Worm (Caenorhabditis elegans) whole organism, midembryonic: ENCODE data around the gene K07E3.2.

Experiments used
- flt-1 ChIP-seq: fragments of 200-800 bp; sonication (Bioruptor generic); IDR thresholded peaks from 2 replicates; pipeline ENCODE4 v1.3.6; 2022; ENCODE audit warnings: missing genetic modification characterization, missing compliant biosample characterization
- klf-2 ChIP-seq: fragments of 200-800 bp; sonication (Bioruptor generic); conservative IDR thresholded peaks from 2 replicates; pipeline ENCODE4 v1.3.6; 2022; ENCODE audit warnings: missing genetic modification reagents, missing genetic modification characterization, missing compliant biosample characterization
- med-1 ChIP-seq: sonication (generic microtip); optimal IDR thresholded peaks from 2 replicates; lab custom pipeline; 2017; ENCODE audit warnings: missing genetic modification characterization, mild to moderate bottlenecking, missing compliant biosample characterization, antibody characterized with exemption, missing genetic modification reagents; ENCODE audit not compliant: insufficient read depth
- ref-1 ChIP-seq: fragments of 200-800 bp; sonication (Bioruptor generic); conservative IDR thresholded peaks from 2 replicates; pipeline ENCODE4 v1.3.6; 2022; ENCODE audit warnings: missing genetic modification reagents, missing genetic modification characterization, missing compliant biosample characterization
- ztf-29 ChIP-seq: fragments of 200-800 bp; sonication (Bioruptor generic); IDR thresholded peaks from 2 replicates; pipeline ENCODE4 v1.3.6; 2022; ENCODE audit warnings: missing genetic modification reagents, missing genetic modification characterization, missing compliant biosample characterization

DNA sequence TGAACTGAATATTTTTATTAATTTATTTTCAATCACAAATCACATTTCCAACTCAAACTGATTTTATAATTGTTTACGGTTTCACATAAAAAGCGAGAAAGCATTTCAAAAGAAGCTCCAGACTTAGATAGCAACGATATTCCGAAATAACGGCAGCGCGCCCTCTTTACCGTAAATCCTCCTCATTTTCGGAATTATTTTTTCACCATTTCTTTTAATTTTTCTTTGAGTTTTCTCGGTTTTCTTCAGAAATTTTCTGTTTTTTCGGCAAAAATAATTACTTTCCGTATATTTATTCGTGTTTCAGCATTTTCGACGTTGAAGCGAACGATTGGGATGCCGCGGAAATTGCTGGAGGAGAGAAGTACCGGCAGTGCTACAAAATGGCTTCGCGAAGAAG, 43.3 kb downstream of the K07E3.2 start, which contains the start of gene C02B8.1:
- TF ChIP-seq ref-1 = no peak
- no peak for TF ChIP-seq flt-1 (GFP tag; lab: Robert Waterston, UW)
- TF ChIP-seq med-1 (GFP tag; lab: Kevin White, UChicago) = no peak
- TF ChIP-seq klf-2 (GFP tag; lab: Robert Waterston, UW) = no peak
- TF ChIP-seq ztf-29 = no peak
